Worm (Caenorhabditis elegans) whole organism, young adult: ENCODE results near the gene F33C8.2.

Experiments
- F55B11.4 ChIP-seq: sonication (generic microtip); optimal IDR thresholded peaks from 2 replicates; lab custom pipeline; 2016; ENCODE audit warnings: missing compliant biosample characterization, missing genetic modification characterization, borderline replicate concordance; ENCODE audit not compliant: insufficient read depth
- akir-1 ChIP-seq: fragments of 200-800 bp; sonication (Bioruptor generic); optimal IDR thresholded peaks from 2 replicates; lab custom pipeline; 2018; ENCODE audit warnings: mild to moderate bottlenecking, missing genetic modification characterization, moderate library complexity, missing compliant biosample characterization
- egl-18 ChIP-seq: fragments of 200-800 bp; sonication (Bioruptor generic); IDR thresholded peaks from 2 replicates; pipeline ENCODE4 v1.3.6; 2022; ENCODE audit warnings: missing genetic modification reagents, missing genetic modification characterization, missing compliant biosample characterization
- lsy-27 ChIP-seq: sonication (generic microtip); optimal IDR thresholded peaks from 2 replicates; lab custom pipeline; 2017; ENCODE audit warnings: missing genetic modification characterization, mild to moderate bottlenecking, missing compliant biosample characterization, antibody characterized with exemption, missing genotype, borderline replicate concordance; ENCODE audit not compliant: insufficient read depth
- unc-62 ChIP-seq: fragments of 150-350 bp; optimal IDR thresholded peaks from 2 replicates; lab custom pipeline; 2014; ENCODE audit warnings: missing biosample characterization, missing genetic modification reagents, missing genetic modification characterization

ce11 chrX:14680474-14680873 lies 40.7 kb upstream of the F33C8.2 start:
- no peak for TF ChIP-seq F55B11.4 (tag; lab: Kevin White, UChicago)
- TF ChIP-seq akir-1 (GFP tag; lab: Kevin White, UChicago) = no peak
- TF ChIP-seq lsy-27 (tag; lab: Kevin White, UChicago) = no peak
- TF ChIP-seq unc-62 (GFP tag; lab: Kevin White, UChicago) = no peak
- TF ChIP-seq egl-18 (GFP tag; lab: Robert Waterston, UW) = no peak
